Fruit fly (Drosophila melanogaster) whole organism, wandering third instar larva: ENCODE data around the gene Edg78E.

Experiments
- Abd-B ChIP-seq: fragments of >200 bp; optimal IDR thresholded peaks from 2 replicates; lab custom pipeline; 2017; ENCODE audit warnings: missing biosample characterization, missing genetic modification characterization
- CG32264 ChIP-seq: fragments of 200-800 bp; sonication (Bioruptor generic); optimal IDR thresholded peaks from 2 replicates; lab custom pipeline; 2016; ENCODE audit warnings: missing biosample characterization, missing genetic modification characterization
- CG9705 ChIP-seq: fragments of 200-800 bp; sonication (Bioruptor generic); optimal IDR thresholded peaks from 2 replicates; lab custom pipeline; 2018; ENCODE audit warnings: missing biosample characterization, mild to moderate bottlenecking, missing genetic modification characterization
- CrebA ChIP-seq: fragments of 200-800 bp; sonication (Bioruptor generic); optimal IDR thresholded peaks from 2 replicates; lab custom pipeline; 2016; ENCODE audit warnings: missing biosample characterization, mild to moderate bottlenecking, missing genetic modification characterization, borderline replicate concordance
- Dfd ChIP-seq: fragments of >200 bp; optimal IDR thresholded peaks from 2 replicates; lab custom pipeline; 2017; ENCODE audit warnings: missing biosample characterization, missing genetic modification characterization
- GATAd ChIP-seq: sonication (Bioruptor generic); optimal IDR thresholded peaks from 2 replicates; lab custom pipeline; 2016; ENCODE audit warnings: missing biosample characterization, missing genetic modification characterization
- Hnf4 ChIP-seq: fragments of 200-800 bp; sonication (Bioruptor generic); optimal IDR thresholded peaks from 2 replicates; lab custom pipeline; 2016; ENCODE audit warnings: missing biosample characterization, mild to moderate bottlenecking, missing genetic modification characterization
- Hr78 ChIP-seq: fragments of >200 bp; optimal IDR thresholded peaks from 2 replicates; lab custom pipeline; 2017; ENCODE audit warnings: missing biosample characterization, missing genetic modification characterization
- Jra ChIP-seq: sonication (Bioruptor generic); optimal IDR thresholded peaks from 2 replicates; lab custom pipeline; 2016; ENCODE audit warnings: missing biosample characterization, missing genetic modification characterization
- Myc ChIP-seq: fragments of >200 bp; optimal IDR thresholded peaks from 2 replicates; lab custom pipeline; 2017
- N ChIP-seq: fragments of >200 bp; optimal IDR thresholded peaks from 2 replicates; lab custom pipeline; 2018; ENCODE audit warnings: missing biosample characterization, missing external identifiers, missing genetic modification characterization
- OdsH ChIP-seq: fragments of 200-800 bp; sonication (Bioruptor generic); optimal IDR thresholded peaks from 2 replicates; lab custom pipeline; 2016; ENCODE audit warnings: missing biosample characterization, mild to moderate bottlenecking, missing genetic modification characterization
- Rel ChIP-seq, 2 experiments: fragments of 200-800 bp; sonication (Bioruptor generic) in 1 of 2; optimal IDR thresholded peaks; 2 replicates in 1 of 2; 3 replicates in 1 of 2; lab custom pipeline; 2016 to 2019; ENCODE audit warnings: mild to moderate bottlenecking in 2 of 2, missing biosample characterization in 2 of 2, missing genetic modification characterization in 2 of 2, moderate library complexity in 1 of 2
- Sp1 ChIP-seq: fragments of 200-800 bp; sonication (Bioruptor generic); optimal IDR thresholded peaks from 3 replicates; lab custom pipeline; 2019; ENCODE audit warnings: missing biosample characterization, mild to moderate bottlenecking, missing genetic modification characterization, moderate library complexity
- Vsx2 ChIP-seq: fragments of 200-300, 225-300 bp; sonication (Bioruptor generic); optimal IDR thresholded peaks from 2 replicates; lab custom pipeline; 2018; ENCODE audit warnings: missing biosample characterization, missing genetic modification characterization; ENCODE audit not compliant: partially characterized antibody
- br ChIP-seq: fragments of 200-800 bp; sonication (Bioruptor generic); optimal IDR thresholded peaks from 2 replicates; lab custom pipeline; 2016; ENCODE audit warnings: missing biosample characterization, missing genetic modification characterization
- dl ChIP-seq, 2 experiments: fragments of 175-275, 200-275 bp in 1 of 2; fragments of 200-275 bp in 1 of 2; sonication (Bioruptor generic); optimal IDR thresholded peaks; lab custom pipeline; 2018; ENCODE audit warnings: mild to moderate bottlenecking in 2 of 2, missing biosample characterization in 2 of 2, missing genetic modification characterization in 2 of 2, moderate library complexity in 2 of 2; ENCODE audit not compliant: partially characterized antibody in 2 of 2, insufficient read depth in 1 of 2
- dmrt93B ChIP-seq: fragments of 200-800 bp; sonication (Bioruptor generic); optimal IDR thresholded peaks from 2 replicates; lab custom pipeline; 2018; ENCODE audit warnings: missing biosample characterization, mild to moderate bottlenecking, missing genetic modification characterization
- dsf ChIP-seq: sonication (Bioruptor generic); optimal IDR thresholded peaks from 2 replicates; lab custom pipeline; 2016; ENCODE audit warnings: missing biosample characterization, missing genetic modification characterization, borderline replicate concordance
- foxo ChIP-seq, 2 experiments: fragments of 200-800 bp; sonication (Bioruptor generic); optimal IDR thresholded peaks; 2 replicates in 1 of 2; 3 replicates in 1 of 2; lab custom pipeline; 2016 to 2017; ENCODE audit warnings: missing biosample characterization in 2 of 2, missing genetic modification characterization in 2 of 2
- fru ChIP-seq: fragments of 200-800 bp; sonication (Bioruptor generic); optimal IDR thresholded peaks from 3 replicates; lab custom pipeline; 2016; ENCODE audit warnings: missing biosample characterization, mild to moderate bottlenecking, missing genetic modification characterization
- h ChIP-seq: fragments of 200-800 bp; sonication (Bioruptor generic); optimal IDR thresholded peaks from 3 replicates; lab custom pipeline; 2016; ENCODE audit warnings: missing biosample characterization, mild to moderate bottlenecking, missing genetic modification characterization
- jim ChIP-seq: fragments of 175-275, 200-325 bp; sonication (Bioruptor generic); optimal IDR thresholded peaks from 2 replicates; lab custom pipeline; 2016; ENCODE audit warnings: missing biosample characterization, mild to moderate bottlenecking, missing genetic modification characterization
- lola ChIP-seq: fragments of >200 bp; optimal IDR thresholded peaks from 2 replicates; lab custom pipeline; 2017; ENCODE audit warnings: missing biosample characterization, missing genetic modification characterization
- pan ChIP-seq: fragments of >200 bp; optimal IDR thresholded peaks from 2 replicates; lab custom pipeline; 2017
- psq ChIP-seq: fragments of 200-800 bp; sonication (Bioruptor generic); optimal IDR thresholded peaks from 3 replicates; lab custom pipeline; 2017; ENCODE audit warnings: missing biosample characterization, mild to moderate bottlenecking, missing genetic modification characterization, moderate library complexity
- rgr ChIP-seq: fragments of 200-800 bp; sonication (Bioruptor generic); optimal IDR thresholded peaks from 3 replicates; lab custom pipeline; 2016; ENCODE audit warnings: missing biosample characterization, mild to moderate bottlenecking, missing genetic modification characterization
- sage ChIP-seq: fragments of 200-800 bp; sonication (Bioruptor generic); optimal IDR thresholded peaks from 2 replicates; lab custom pipeline; 2016; ENCODE audit warnings: missing biosample characterization, mild to moderate bottlenecking, missing genetic modification characterization
- sv ChIP-seq: fragments of 200-800 bp; sonication (Bioruptor generic); optimal IDR thresholded peaks from 3 replicates; lab custom pipeline; 2016; ENCODE audit warnings: missing biosample characterization, missing genetic modification characterization
- tai ChIP-seq: sonication (Bioruptor generic); optimal IDR thresholded peaks from 2 replicates; lab custom pipeline; 2016; ENCODE audit warnings: missing biosample characterization, missing genetic modification characterization
- usp ChIP-seq: fragments of >200 bp; optimal IDR thresholded peaks from 2 replicates; lab custom pipeline; 2017; ENCODE audit warnings: missing biosample characterization, missing genetic modification characterization
- woc ChIP-seq: sonication (Bioruptor generic); optimal IDR thresholded peaks from 2 replicates; lab custom pipeline; 2016; ENCODE audit warnings: missing biosample characterization, mild to moderate bottlenecking, missing genetic modification characterization

Edg78E gene

dm6 chr3L:21284720-21285638 lies 12.6 kb downstream of the Edg78E start:
- TF ChIP-seq usp (GFP tag; lab: Kevin White, UChicago) (no peak), dl (GFP tag; optimal IDR thresholded peaks at IDR 0.05; lab: Kevin White, UChicago; ENCODE audit: insufficient read depth in 1 of 2, partially characterized antibody in 2 of 2) (no peak), Rel (GFP tag; optimal IDR thresholded peaks at IDR 0.05; lab: Kevin White, UChicago) (no peak), Rel (tag; optimal IDR thresholded peaks at IDR 0.05; lab: Kevin White, UChicago) (peak; percentile 72)

- TF ChIP-seq lola (GFP tag; lab: Kevin White, UChicago) (no peak), Rel (GFP tag; optimal IDR thresholded peaks at IDR 0.05; lab: Kevin White, UChicago) (no peak), Rel (tag; optimal IDR thresholded peaks at IDR 0.05; lab: Kevin White, UChicago) (peak; percentile 33)
- TF ChIP-seq, all 38 proteins: peak for 1
Measured at dm6 chr3L:21283795-21284194, 13.8 kb downstream of the Edg78E start.

- TF ChIP-seq Rel (GFP tag; optimal IDR thresholded peaks at IDR 0.05; lab: Kevin White, UChicago): no peak
- TF ChIP-seq Rel (tag; optimal IDR thresholded peaks at IDR 0.05; lab: Kevin White, UChicago): peak; percentile 22
- no peak for TF ChIP-seq psq (GFP tag; lab: Kevin White, UChicago)
Measured at dm6 chr3L:21282741-21283140, 14.9 kb downstream of the Edg78E start.

DNA sequence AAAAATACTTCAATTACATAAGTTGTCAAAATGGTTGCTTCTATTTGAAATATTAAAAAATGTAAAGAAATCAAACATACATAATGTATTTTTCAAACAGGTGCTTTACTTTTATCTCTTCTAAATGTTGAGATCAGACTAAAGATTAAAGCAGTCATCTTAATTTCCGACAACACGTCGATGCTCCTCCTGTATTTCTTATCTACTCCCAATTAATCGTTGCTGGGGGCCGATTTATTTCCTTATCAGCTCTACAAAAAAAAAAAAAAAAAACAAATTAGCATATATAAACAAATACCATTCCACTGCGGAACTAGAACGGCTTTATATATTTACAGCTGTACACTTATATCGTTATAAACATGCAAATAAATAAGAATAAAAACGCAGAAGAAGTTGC lies 15.9 kb downstream of the Edg78E start:
- TF ChIP-seq woc (GFP tag; lab: Kevin White, UChicago): peak; percentile 19
- TF ChIP-seq OdsH (GFP tag; lab: Kevin White, UChicago): no peak
- no peak for TF ChIP-seq fru (GFP tag; lab: Kevin White, UChicago)

dm6 chr3L:21280996-21281691 lies 16.5 kb downstream of the Edg78E start, which contains the start of gene ppl:
Gene ppl (minus strand): TSS chr3L:21281506.
- TF ChIP-seq CG9705 (GFP tag; lab: Kevin White, UChicago): no peak
- no peak for TF ChIP-seq br (GFP tag; lab: Kevin White, UChicago)
- peak; percentile 27 for TF ChIP-seq h
- TF ChIP-seq foxo (GFP tag; optimal IDR thresholded peaks at IDR 0.05; lab: Kevin White, UChicago): peak in 1 of 2 experiments; percentile 10
- TF ChIP-seq Myc (lab: Kevin White, UChicago): peak; percentile 25
- TF ChIP-seq CG32264 (GFP tag; lab: Kevin White, UChicago): no peak
- TF ChIP-seq Rel (GFP tag; optimal IDR thresholded peaks at IDR 0.05; lab: Kevin White, UChicago): no peak
- peak; percentile 47 for TF ChIP-seq Rel (tag; optimal IDR thresholded peaks at IDR 0.05; lab: Kevin White, UChicago)
- peak; percentile 7 for TF ChIP-seq Sp1 (GFP tag; lab: Kevin White, UChicago)
- TF ChIP-seq dl (GFP tag; optimal IDR thresholded peaks at IDR 0.05; lab: Kevin White, UChicago; ENCODE audit: insufficient read depth in 1 of 2, partially characterized antibody in 2 of 2): no peak
- no peak for TF ChIP-seq sv (GFP tag; lab: Kevin White, UChicago)
- TF ChIP-seq sage: no peak
- TF ChIP-seq dsf (GFP tag; lab: Kevin White, UChicago): no peak
- peak; percentile 36 for TF ChIP-seq Hnf4 (GFP tag; lab: Kevin White, UChicago)

- TF ChIP-seq rgr (GFP tag; lab: Kevin White, UChicago) (peak; percentile 67), Jra (GFP tag; lab: Kevin White, UChicago) (peak; percentile 47), sv (GFP tag; lab: Kevin White, UChicago) (peak; percentile 4), OdsH (GFP tag; lab: Kevin White, UChicago) (peak; percentile 65), GATAd (no peak), woc (GFP tag; lab: Kevin White, UChicago) (no peak), CrebA (GFP tag; lab: Kevin White, UChicago) (no peak), dl (GFP tag; optimal IDR thresholded peaks at IDR 0.05; lab: Kevin White, UChicago; ENCODE audit: insufficient read depth in 1 of 2, partially characterized antibody in 2 of 2) (no peak), Abd-B (GFP tag; lab: Kevin White, UChicago) (no peak), Dfd (GFP tag; lab: Kevin White, UChicago) (no peak), lola (GFP tag; lab: Kevin White, UChicago) (no peak), Vsx2 (GFP tag; lab: Kevin White, UChicago) (no peak), pan (no peak), jim (GFP tag; lab: Kevin White, UChicago) (no peak), br (GFP tag; lab: Kevin White, UChicago) (peak; percentile 68), tai (GFP tag; lab: Kevin White, UChicago) (no peak), Sp1 (GFP tag; lab: Kevin White, UChicago) (peak; percentile 55), CG32264 (GFP tag; lab: Kevin White, UChicago) (peak; percentile 4), dsf (GFP tag; lab: Kevin White, UChicago) (no peak), Hr78 (no peak), dmrt93B (GFP tag; lab: Kevin White, UChicago) (no peak), psq (GFP tag; lab: Kevin White, UChicago) (peak; percentile 29), N (GFP tag; lab: Kevin White, UChicago) (no peak), foxo (GFP tag; optimal IDR thresholded peaks at IDR 0.05; lab: Kevin White, UChicago) (peak; percentile 8 to 74)
Measured at dm6 chr3L:21279876-21280566, 17.6 kb downstream of the Edg78E start, which contains the start of gene AcCoAS. Gene AcCoAS (minus strand): TSS chr3L:21280243.
